Fruit fly (Drosophila melanogaster) whole organism, adult: ENCODE results near the gene CG15414.

ENCODE experiments used
- CG11617 ChIP-seq: fragments of 200-800 bp; sonication (Bioruptor generic); optimal IDR thresholded peaks from 2 replicates; lab custom pipeline; 2017; ENCODE audit warnings: mild to moderate bottlenecking, missing biosample characterization, missing genetic modification reagents, missing genetic modification characterization
- CG12768 ChIP-seq: fragments of 200-800 bp; sonication (Bioruptor generic); optimal IDR thresholded peaks from 2 replicates; lab custom pipeline; 2017; ENCODE audit warnings: missing biosample characterization, missing genetic modification characterization, mild to moderate bottlenecking, moderate library complexity, missing genetic modification reagents
- CG14711 ChIP-seq: fragments of 200-800 bp; sonication (Bioruptor generic); optimal IDR thresholded peaks from 2 replicates; lab custom pipeline; 2018; ENCODE audit warnings: missing biosample characterization, mild to moderate bottlenecking, missing genetic modification characterization, moderate library complexity
- CG1620 ChIP-seq: fragments of 200-800 bp; sonication (Bioruptor generic); optimal IDR thresholded peaks from 2 replicates; lab custom pipeline; 2016; ENCODE audit warnings: missing biosample characterization, missing genetic modification characterization
- CG33017 ChIP-seq: fragments of 200-800 bp; sonication (Bioruptor generic); optimal IDR thresholded peaks from 2 replicates; lab custom pipeline; 2018; ENCODE audit warnings: missing biosample characterization, mild to moderate bottlenecking, missing genetic modification characterization, moderate library complexity
- CG5204 ChIP-seq: fragments of 200-800 bp; sonication (Bioruptor generic); optimal IDR thresholded peaks from 2 replicates; lab custom pipeline; 2016; ENCODE audit warnings: missing biosample characterization, missing genetic modification characterization
- CG7045 ChIP-seq: fragments of 200-800 bp; sonication (Bioruptor generic); optimal IDR thresholded peaks from 2 replicates; lab custom pipeline; 2017; ENCODE audit warnings: missing biosample characterization, mild to moderate bottlenecking, missing genetic modification characterization
- CG7101 ChIP-seq: fragments of 200-800 bp; sonication (Bioruptor generic); optimal IDR thresholded peaks from 2 replicates; lab custom pipeline; 2018; ENCODE audit warnings: missing biosample characterization, mild to moderate bottlenecking, missing genetic modification characterization, moderate library complexity
- Clk ChIP-seq: fragments of 200-800 bp; sonication (Bioruptor generic); optimal IDR thresholded peaks from 2 replicates; lab custom pipeline; 2017; ENCODE audit warnings: missing biosample characterization, missing genetic modification characterization
- Crg-1 ChIP-seq: fragments of 200-800 bp; sonication (Bioruptor generic); optimal IDR thresholded peaks from 2 replicates; lab custom pipeline; 2016; ENCODE audit warnings: missing biosample characterization, missing genetic modification characterization
- Hr96 ChIP-seq: fragments of 200-800 bp; sonication (Bioruptor generic); optimal IDR thresholded peaks from 2 replicates; lab custom pipeline; 2016; ENCODE audit warnings: missing biosample characterization, missing genetic modification characterization
- Mnt ChIP-seq: fragments of 200-800 bp; sonication (Bioruptor generic); optimal IDR thresholded peaks from 2 replicates; lab custom pipeline; 2016; ENCODE audit warnings: missing biosample characterization, mild to moderate bottlenecking, missing genetic modification characterization
- bab1 ChIP-seq: fragments of 200-800 bp; sonication (Bioruptor generic); optimal IDR thresholded peaks from 3 replicates; lab custom pipeline; 2019; ENCODE audit warnings: missing biosample characterization, mild to moderate bottlenecking, missing genetic modification characterization, moderate library complexity
- cic ChIP-seq: fragments of 200-800 bp; sonication (Bioruptor generic); optimal IDR thresholded peaks from 2 replicates; lab custom pipeline; 2017; ENCODE audit warnings: missing biosample characterization, mild to moderate bottlenecking, missing genetic modification characterization, moderate library complexity
- cnc ChIP-seq, 2 experiments: fragments of >200 bp; optimal IDR thresholded peaks; 2 replicates each; lab custom pipeline; 2017
- kay ChIP-seq: fragments of 200-800 bp; sonication (Bioruptor generic); peaks from one replicate; lab custom pipeline; 2016; ENCODE audit warnings: missing biosample characterization, missing genetic modification characterization, borderline replicate concordance
- ovo ChIP-seq: fragments of 200-800 bp; sonication (Bioruptor generic); optimal IDR thresholded peaks from 2 replicates; lab custom pipeline; 2016; ENCODE audit warnings: missing biosample characterization, missing genetic modification characterization
- pad ChIP-seq: fragments of 200-800 bp; sonication (Bioruptor generic); optimal IDR thresholded peaks from 3 replicates; lab custom pipeline; 2017; ENCODE audit warnings: missing biosample characterization, missing genetic modification characterization, mild to moderate bottlenecking, moderate library complexity, missing genetic modification reagents
- tj ChIP-seq: fragments of 200-800 bp; sonication (Bioruptor generic); optimal IDR thresholded peaks from 3 replicates; lab custom pipeline; 2017; ENCODE audit warnings: missing biosample characterization, mild to moderate bottlenecking, missing genetic modification characterization, moderate library complexity
- toe ChIP-seq: fragments of 200-800 bp; sonication (Bioruptor generic); optimal IDR thresholded peaks from 2 replicates; lab custom pipeline; 2016; ENCODE audit warnings: missing biosample characterization, missing genetic modification characterization

Gene CG15414

dm6 chr2L:3524729-3525181, 33.9 kb upstream of the CG15414 start, which contains the start of gene CG8852:
CG8852 (plus strand) TSS chr2L:3525131.
- TF ChIP-seq CG12768 (GFP tag; lab: Kevin White, UChicago) (no peak), bab1 (GFP tag; lab: Kevin White, UChicago) (no peak)

dm6 chr2L:3523956-3524355, 33.1 kb upstream of the CG15414 start, which contains the start of gene Sr-CIV:
Sr-CIV (minus strand) TSS chr2L:3524056.
- TF ChIP-seq kay (peak; percentile 4), CG11617 (no peak)

- no peak for TF ChIP-seq Hr96
- TF ChIP-seq CG7101 (tag; lab: Kevin White, UChicago), result no peak
- TF ChIP-seq CG1620 (GFP tag; lab: Kevin White, UChicago), result no peak
- TF ChIP-seq CG12768 (GFP tag; lab: Kevin White, UChicago), result no peak
- no peak for TF ChIP-seq bab1 (GFP tag; lab: Kevin White, UChicago)
- TF ChIP-seq toe (GFP tag; lab: Kevin White, UChicago), result no peak
- no peak for TF ChIP-seq tj
- TF ChIP-seq cic (GFP tag; lab: Kevin White, UChicago), result no peak
- no peak for TF ChIP-seq Clk (GFP tag; lab: Kevin White, UChicago)
- no peak for TF ChIP-seq CG7045
- TF ChIP-seq ovo (GFP tag; lab: Kevin White, UChicago), result no peak
- no peak for TF ChIP-seq CG11617
- no peak for TF ChIP-seq Crg-1 (GFP tag; lab: Kevin White, UChicago)
- TF ChIP-seq pad (GFP tag; lab: Kevin White, UChicago), result no peak
- TF ChIP-seq kay, result no peak
- TF ChIP-seq Mnt (GFP tag; lab: Kevin White, UChicago), result no peak
- no peak for TF ChIP-seq CG33017 (tag; lab: Kevin White, UChicago)
- TF ChIP-seq CG5204 (GFP tag; lab: Kevin White, UChicago), result no peak
Observed at dm6 chr2L:3519551-3519950, 28.7 kb upstream of the CG15414 start, which contains the start of the genes CG3213 and CG8851. CG3213 (minus strand) TSS chr2L:3519651. CG8851 (plus strand) TSS chr2L:3519677.

- peak; percentile 76 for TF ChIP-seq kay
- TF ChIP-seq CG7045, result no peak
- no peak for TF ChIP-seq CG14711 (tag; lab: Kevin White, UChicago)
- no peak for TF ChIP-seq CG33017 (tag; lab: Kevin White, UChicago)
- no peak for TF ChIP-seq CG1620 (GFP tag; lab: Kevin White, UChicago)
- TF ChIP-seq tj, result peak; percentile 50
- peak; percentile 75 for TF ChIP-seq Mnt (GFP tag; lab: Kevin White, UChicago)
- TF ChIP-seq cnc (optimal IDR thresholded peaks at IDR 0.05; lab: Kevin White, UChicago), result no peak
- TF ChIP-seq cic (GFP tag; lab: Kevin White, UChicago), result no peak
- peak; percentile 9 for TF ChIP-seq bab1 (GFP tag; lab: Kevin White, UChicago)
Observed at dm6 chr2L:3514569-3515191, 23.8 kb upstream of the CG15414 start, which contains the start of the genes LeuRS and CG17593. LeuRS (minus strand) TSS chr2L:3514656. CG17593 (plus strand) TSS chr2L:3514872.

DNA sequence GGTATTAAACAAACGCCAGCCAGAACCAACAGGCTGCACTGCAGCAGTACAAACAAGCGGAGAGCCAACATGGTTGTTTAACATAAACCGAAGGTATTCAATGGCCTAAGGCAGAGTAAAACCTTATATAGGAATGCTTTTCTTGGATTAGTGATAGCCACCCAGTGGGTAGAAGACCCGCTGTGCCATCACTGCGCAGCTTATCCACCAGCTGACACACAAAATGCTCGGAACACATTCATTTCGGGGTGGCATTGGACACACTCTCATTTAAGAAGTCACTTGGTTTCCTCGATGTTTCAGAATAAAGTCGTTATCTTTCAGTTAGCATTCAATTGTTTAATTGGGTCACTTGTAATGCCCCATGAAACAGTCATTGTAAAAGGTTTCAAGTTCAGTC, 19.1 kb upstream of the CG15414 start, which contains the start of gene CG31954:
Gene CG31954, minus strand, starts transcription at position 101 of the 400 bp plus-strand sequence.
- TF ChIP-seq ovo (GFP tag; lab: Kevin White, UChicago), result no peak
- no peak for TF ChIP-seq tj
- no peak for TF ChIP-seq cic (GFP tag; lab: Kevin White, UChicago)
- no peak for TF ChIP-seq CG14711 (tag; lab: Kevin White, UChicago)
- TF ChIP-seq CG7045, result no peak
- TF ChIP-seq bab1 (GFP tag; lab: Kevin White, UChicago), result no peak
- no peak for TF ChIP-seq CG1620 (GFP tag; lab: Kevin White, UChicago)

DNA sequence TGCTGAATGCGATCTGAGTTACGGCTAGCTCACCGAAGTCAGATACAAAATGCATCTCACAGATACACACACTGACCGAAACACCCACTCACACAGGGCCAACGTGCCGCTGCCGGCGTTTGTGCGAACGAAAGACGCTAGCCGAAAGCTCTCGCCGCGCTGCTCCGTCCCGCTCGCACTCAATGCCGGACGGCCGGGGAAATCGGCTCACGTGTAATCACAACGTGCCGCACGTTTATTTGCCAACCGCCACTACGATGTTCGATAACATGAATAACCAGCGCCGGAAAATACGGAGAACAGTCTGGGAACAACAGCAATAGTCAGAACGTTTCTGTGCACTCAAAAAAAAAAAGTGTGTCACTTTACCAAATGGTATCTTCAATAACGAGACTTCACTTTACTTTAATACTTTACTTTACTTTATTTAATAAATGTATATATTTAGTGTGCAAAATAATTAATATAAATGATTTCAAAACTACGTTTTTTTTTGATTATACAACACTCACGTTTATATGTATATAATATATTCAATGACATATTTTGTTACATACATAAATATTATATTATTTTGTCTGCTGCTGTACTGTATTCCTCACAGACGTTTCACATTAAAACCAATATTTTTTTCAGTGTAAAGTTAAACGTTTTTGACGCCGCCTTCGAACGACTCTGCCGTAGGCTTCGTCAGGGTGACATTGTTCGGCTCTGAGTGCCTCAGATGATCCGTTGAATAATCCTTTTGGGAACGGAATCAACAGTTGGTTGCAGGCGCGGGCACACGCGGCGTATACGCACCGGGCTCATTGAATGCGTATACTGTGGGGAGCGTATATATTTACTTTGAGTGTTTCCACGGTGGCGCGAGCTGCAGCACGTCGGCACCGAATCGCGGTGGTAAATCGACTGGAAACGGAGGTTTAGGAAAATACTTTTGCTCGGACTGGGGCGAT, 16.6 kb upstream of the CG15414 start, which contains the start of gene tim:
Gene tim, minus strand, starts transcription at position 911 of the 956 bp plus-strand sequence.
- TF ChIP-seq Crg-1 (GFP tag; lab: Kevin White, UChicago) (peak; percentile 3), pad (GFP tag; lab: Kevin White, UChicago) (peak; percentile 72), CG33017 (tag; lab: Kevin White, UChicago) (peak; percentile 94), bab1 (GFP tag; lab: Kevin White, UChicago) (peak; percentile 62), CG11617 (peak; percentile 95), toe (GFP tag; lab: Kevin White, UChicago) (peak; percentile 36), CG5204 (GFP tag; lab: Kevin White, UChicago) (peak; percentile 13), Hr96 (peak; percentile 1), CG7045 (peak; percentile 90), cic (GFP tag; lab: Kevin White, UChicago) (peak; percentile 92), kay (peak; percentile 43), CG1620 (GFP tag; lab: Kevin White, UChicago) (no peak), CG7101 (tag; lab: Kevin White, UChicago) (peak; percentile 94), CG12768 (GFP tag; lab: Kevin White, UChicago) (peak; percentile 68), tj (peak; percentile 52), ovo (GFP tag; lab: Kevin White, UChicago) (peak; percentile 59), Clk (GFP tag; lab: Kevin White, UChicago) (peak; percentile 98), Mnt (GFP tag; lab: Kevin White, UChicago) (peak; percentile 89), CG14711 (tag; lab: Kevin White, UChicago) (peak; percentile 77), cnc (optimal IDR thresholded peaks at IDR 0.05; lab: Kevin White, UChicago) (no peak)
